Fruit fly (Drosophila melanogaster): ENCODE results near the gene Osi4.
A peak's percentile ranks its signal among the peaks of the same experiment; 100 is the strongest.

Osi4 gene

dm6 chr3R:6241289-6241688 is 19.7 kb upstream of the Osi4 start (continued):
- TF ChIP-seq dmrt99B (tag; optimal IDR thresholded peaks at IDR 0.05) (peak; percentile 70), CG30403 (GFP tag; optimal IDR thresholded peaks at IDR 0.05) (peak; percentile 20), CG12236 (GFP tag; optimal IDR thresholded peaks at IDR 0.05) (no peak), CG5245 (GFP tag; optimal IDR thresholded peaks at IDR 0.05) (no peak), da (GFP tag; optimal IDR thresholded peaks at IDR 0.05) (no peak), HmgZ (tag; optimal IDR thresholded peaks at IDR 0.05) (no peak), tna (GFP tag; IDR thresholded peaks at IDR 0.05; ENCODE audit: partially characterized antibody) (no peak), corto (GFP tag; optimal IDR thresholded peaks at IDR 0.05) (no peak), CG2875 (GFP tag; optimal IDR thresholded peaks at IDR 0.05) (peak; percentile 29), dmrt11E (tag; optimal IDR thresholded peaks at IDR 0.05) (no peak), CG1603 (tag; optimal IDR thresholded peaks at IDR 0.05) (no peak), CG18262 (tag; optimal IDR thresholded peaks at IDR 0.05) (peak; percentile 81), cg (GFP tag; optimal IDR thresholded peaks at IDR 0.05) (no peak), unpg (GFP tag; optimal IDR thresholded peaks at IDR 0.05) (peak; percentile 24), phol (tag; optimal IDR thresholded peaks at IDR 0.05) (peak; percentile 72), CG34422 (GFP tag; IDR thresholded peaks at IDR 0.05) (no peak), CG2889 (GFP tag; IDR thresholded peaks at IDR 0.05) (no peak), stwl (tag; optimal IDR thresholded peaks at IDR 0.05) (no peak), CG10147 (GFP tag; optimal IDR thresholded peaks at IDR 0.05) (no peak), Doc2 (GFP tag; IDR thresholded peaks at IDR 0.05) (no peak), Max (GFP tag; optimal IDR thresholded peaks at IDR 0.05) (no peak), Vsx1 (GFP tag; optimal IDR thresholded peaks at IDR 0.05) (no peak), Opbp (GFP tag; IDR thresholded peaks at IDR 0.05; ENCODE audit: partially characterized antibody) (no peak), BEAF-32 (GFP tag; optimal IDR thresholded peaks at IDR 0.05) (no peak)

DNA sequence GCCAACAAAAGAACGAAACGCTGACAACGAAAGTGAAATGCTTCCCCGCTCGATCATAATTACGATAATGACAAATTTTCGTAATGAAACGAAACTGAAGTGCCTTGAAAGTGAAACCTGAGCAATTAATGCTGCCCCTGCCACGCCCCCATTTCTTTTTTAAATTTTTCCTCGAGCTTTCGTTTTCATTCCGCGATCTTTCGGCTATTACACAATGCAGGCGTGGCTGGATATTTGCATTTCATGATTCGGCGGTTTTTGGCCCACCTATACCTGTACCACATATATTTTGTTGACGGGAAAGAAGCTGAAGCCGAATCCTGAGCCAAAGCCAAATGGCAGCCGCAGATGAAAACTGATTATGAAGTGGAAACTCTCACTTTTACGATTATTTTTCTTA is 18.7 kb upstream of the Osi4 start:
- TF ChIP-seq Blimp-1 (GFP tag; optimal IDR thresholded peaks at IDR 0.05) (peak; percentile 93), tap (tag; optimal IDR thresholded peaks at IDR 0.05) (no peak)

DNA sequence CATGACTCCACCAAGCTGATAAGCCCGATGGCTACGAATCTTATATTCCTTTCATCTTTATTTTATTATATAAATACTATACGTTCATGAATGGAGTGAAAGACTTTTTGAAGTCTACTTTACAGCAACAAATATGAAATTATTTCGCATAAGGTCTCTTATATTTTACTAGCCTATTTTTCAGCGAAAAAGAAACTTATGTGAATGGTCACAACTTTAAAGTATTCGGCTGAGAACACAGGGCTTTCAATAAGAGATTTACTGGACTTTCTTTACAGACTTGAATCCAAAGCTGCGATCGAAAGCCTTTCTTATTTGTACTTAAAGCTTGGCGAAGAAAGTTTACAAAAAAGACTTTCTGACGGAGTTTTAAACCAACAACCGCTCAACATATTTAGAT is 17.4 kb upstream of the Osi4 start:
- peak; percentile 46 for TF ChIP-seq CTCF (GFP tag; optimal IDR thresholded peaks at IDR 0.05)
- TF ChIP-seq Awh (GFP tag; IDR thresholded peaks at IDR 0.05): no peak
- peak; percentile 82 for TF ChIP-seq CG3995 (GFP tag; optimal IDR thresholded peaks at IDR 0.05)
- TF ChIP-seq Pdp1 (GFP tag; optimal IDR thresholded peaks at IDR 0.05): peak in 1 of 2 experiments; percentile 58

- TF ChIP-seq Trl (optimal IDR thresholded peaks at IDR 0.05) (peak in 1 of 2 experiments; percentile 30), Trl (GFP tag; optimal IDR thresholded peaks at IDR 0.05) (no peak), Pdp1 (GFP tag; optimal IDR thresholded peaks at IDR 0.05) (peak in 1 of 2 experiments; percentile 40), Eip74EF (GFP tag; optimal IDR thresholded peaks at IDR 0.05) (peak in 1 of 2 experiments; percentile 85), CG3163 (GFP tag; optimal IDR thresholded peaks at IDR 0.05) (peak; percentile 33), sr (GFP tag; IDR thresholded peaks at IDR 0.05) (0 out of 3 replicates have a peak, but pooled peaks have one; percentile 20), CG5953 (GFP tag; IDR thresholded peaks at IDR 0.05) (0 out of 2 replicates have a peak, but pooled peaks have one; percentile 12), pros (GFP tag; optimal IDR thresholded peaks at IDR 0.05) (peak; percentile 90), pnt (GFP tag; optimal IDR thresholded peaks at IDR 0.05) (no peak), Atf6 (GFP tag; IDR thresholded peaks at IDR 0.05) (no peak), cg (GFP tag; optimal IDR thresholded peaks at IDR 0.05) (peak; percentile 46), Sox102F (GFP tag; optimal IDR thresholded peaks at IDR 0.05) (no peak)
These were observed 12.7 kb upstream of the Osi4 start, which contains the start of gene Osi6 for dm6 chr3R:6234189-6234758. Osi6 (plus strand) TSS chr3R:6234708.

Measured in whole organism, embryonic.